Fruit fly (Drosophila melanogaster) whole organism, embryonic: Measurements from ENCODE around the gene vvl.
A peak's percentile ranks its signal among the peaks of the same experiment; 100 is the strongest.

ENCODE experiments used
- Asciz ChIP-seq: fragments of 200-800 bp; sonication (Bioruptor generic); optimal IDR thresholded peaks from 2 replicates; lab custom pipeline; 2017; ENCODE audit warnings: missing biosample characterization, mild to moderate bottlenecking, missing genetic modification characterization, missing genetic modification reagents
- BEAF-32 ChIP-seq: fragments of 200-800 bp; sonication (Bioruptor generic); optimal IDR thresholded peaks from 3 replicates; lab custom pipeline; 2017; ENCODE audit warnings: missing biosample characterization, missing genetic modification characterization, mild to moderate bottlenecking, moderate library complexity, missing genetic modification reagents
- BtbVII ChIP-seq: fragments of 200-800 bp; sonication (Bioruptor generic); optimal IDR thresholded peaks from 3 replicates; lab custom pipeline; 2017; ENCODE audit warnings: missing biosample characterization, mild to moderate bottlenecking, missing genetic modification characterization
- CG1024 ChIP-seq: fragments of 200-800 bp; sonication (Bioruptor generic); IDR thresholded peaks from 2 replicates; pipeline ENCODE4 v1.3.6; 2022; ENCODE audit warnings: missing biosample characterization, missing genetic modification characterization
- CG10431 ChIP-seq: fragments of 200-800 bp; sonication (Bioruptor generic); optimal IDR thresholded peaks from 3 replicates; lab custom pipeline; 2018; ENCODE audit warnings: missing biosample characterization, mild to moderate bottlenecking, missing genetic modification characterization
- CG11085 ChIP-seq: fragments of 200-800 bp; sonication (Bioruptor generic); IDR thresholded peaks from 2 replicates; pipeline ENCODE4 v1.3.6; 2022; ENCODE audit warnings: missing biosample characterization, missing genetic modification characterization
- CG12071 ChIP-seq: fragments of 200-800 bp; sonication (Bioruptor generic); optimal IDR thresholded peaks from 3 replicates; lab custom pipeline; 2018; ENCODE audit warnings: missing biosample characterization, mild to moderate bottlenecking, missing genetic modification characterization
- CG12104 ChIP-seq: fragments of 200-800 bp; sonication (Bioruptor generic); optimal IDR thresholded peaks from 3 replicates; lab custom pipeline; 2016; ENCODE audit warnings: missing biosample characterization, missing genetic modification characterization
- CG16815 ChIP-seq: fragments of 200-800 bp; sonication (Bioruptor generic); optimal IDR thresholded peaks from 3 replicates; lab custom pipeline; 2017; ENCODE audit warnings: missing biosample characterization, mild to moderate bottlenecking, missing genetic modification characterization
- CG2120 ChIP-seq: fragments of 200-800 bp; sonication (Bioruptor generic); optimal IDR thresholded peaks from 3 replicates; lab custom pipeline; 2016; ENCODE audit warnings: missing biosample characterization, missing genetic modification characterization
- CG32772 ChIP-seq: fragments of 200-800 bp; sonication (Bioruptor generic); IDR thresholded peaks from 2 replicates; pipeline ENCODE4 v1.3.6; 2022; ENCODE audit warnings: missing biosample characterization, missing genetic modification characterization
- CG33213 ChIP-seq: fragments of 200-800 bp; sonication (Bioruptor generic); optimal IDR thresholded peaks from 3 replicates; lab custom pipeline; 2016; ENCODE audit warnings: missing biosample characterization, missing genetic modification characterization
- CG33557 ChIP-seq: fragments of 200-800 bp; sonication (Bioruptor generic); optimal IDR thresholded peaks from 2 replicates; lab custom pipeline; 2019; ENCODE audit warnings: missing biosample characterization, mild to moderate bottlenecking, missing genetic modification characterization, moderate library complexity
- CG3407 ChIP-seq: fragments of 200-800 bp; sonication (Bioruptor generic); optimal IDR thresholded peaks from 2 replicates; lab custom pipeline; 2018; ENCODE audit warnings: missing biosample characterization, mild to moderate bottlenecking, missing genetic modification characterization
- CG34376 ChIP-seq: fragments of 200-800 bp; sonication (Bioruptor generic); optimal IDR thresholded peaks from 2 replicates; lab custom pipeline; 2018; ENCODE audit warnings: missing biosample characterization, mild to moderate bottlenecking, missing genetic modification characterization
- CG4617 ChIP-seq: fragments of 200-800 bp; sonication (Bioruptor generic); optimal IDR thresholded peaks from 3 replicates; lab custom pipeline; 2016; ENCODE audit warnings: missing biosample characterization, missing genetic modification characterization, borderline replicate concordance
- CG5180 ChIP-seq: fragments of 200-800 bp; sonication (Bioruptor generic); optimal IDR thresholded peaks from 3 replicates; lab custom pipeline; 2017; ENCODE audit warnings: missing biosample characterization, missing genetic modification characterization, mild to moderate bottlenecking, moderate library complexity, missing genetic modification reagents
- CG7745 ChIP-seq: fragments of 200-800 bp; sonication (Bioruptor generic); optimal IDR thresholded peaks from 2 replicates; lab custom pipeline; 2018; ENCODE audit warnings: missing biosample characterization, mild to moderate bottlenecking, missing genetic modification characterization, moderate library complexity
- CG8290 ChIP-seq, 3 experiments: fragments of 200-800 bp; sonication (Bioruptor generic); optimal IDR thresholded peaks; 2 replicates each; lab custom pipeline; 2016 to 2019; ENCODE audit warnings: missing biosample characterization in 3 of 3, missing genetic modification characterization in 3 of 3, mild to moderate bottlenecking in 2 of 3, moderate library complexity in 1 of 3
- Camta ChIP-seq: fragments of 200-800 bp; sonication (Bioruptor generic); optimal IDR thresholded peaks from 2 replicates; lab custom pipeline; 2016; ENCODE audit warnings: missing biosample characterization, missing genetic modification characterization
- Chrac-16 ChIP-seq: fragments of 200-800 bp; sonication (Bioruptor generic); optimal IDR thresholded peaks from 3 replicates; lab custom pipeline; 2016; ENCODE audit warnings: missing biosample characterization, missing genetic modification characterization
- Dll ChIP-seq: fragments of 200-800 bp; sonication (Bioruptor generic); IDR thresholded peaks from 4 replicates; pipeline ENCODE4 v1.3.6; 2022; ENCODE audit warnings: missing biosample characterization, missing genetic modification characterization; ENCODE audit not compliant: partially characterized antibody
- E2f1 ChIP-seq: fragments of 200-800 bp; sonication (Bioruptor generic); IDR thresholded peaks from 2 replicates; pipeline ENCODE4 v1.3.6; 2022; ENCODE audit warnings: missing biosample characterization, missing genetic modification characterization
- Gsc ChIP-seq: fragments of 200-800 bp; sonication (Bioruptor generic); IDR thresholded peaks from 2 replicates; pipeline ENCODE4 v1.3.6; 2022; ENCODE audit warnings: missing biosample characterization, missing genetic modification characterization
- Gug ChIP-seq: fragments of 200-800 bp; sonication (Bioruptor generic); IDR thresholded peaks from 4 replicates; pipeline ENCODE4 v1.3.6; 2022; ENCODE audit warnings: missing biosample characterization, missing genetic modification characterization
- Hey ChIP-seq: fragments of 200-800 bp; sonication (Bioruptor generic); optimal IDR thresholded peaks from 3 replicates; lab custom pipeline; 2018; ENCODE audit warnings: missing biosample characterization, mild to moderate bottlenecking, missing genetic modification characterization
- MESR4 ChIP-seq: fragments of 200-800 bp; sonication (Bioruptor generic); optimal IDR thresholded peaks from 2 replicates; lab custom pipeline; 2018; ENCODE audit warnings: missing biosample characterization, mild to moderate bottlenecking, missing genetic modification characterization, moderate library complexity
- Poxn ChIP-seq: fragments of 200-800 bp; sonication (Bioruptor generic); IDR thresholded peaks from 2 replicates; pipeline ENCODE4 v1.3.6; 2022; ENCODE audit warnings: missing biosample characterization, missing genetic modification characterization
- Ssrp ChIP-seq: fragments of 200-800 bp; sonication (Bioruptor generic); optimal IDR thresholded peaks from 2 replicates; lab custom pipeline; 2018; ENCODE audit warnings: missing biosample characterization, mild to moderate bottlenecking, missing genetic modification characterization, moderate library complexity
- Xrp1 ChIP-seq: fragments of 200-800 bp; sonication (Bioruptor generic); IDR thresholded peaks from 2 replicates; pipeline ENCODE4 v1.3.6; 2022; ENCODE audit warnings: missing biosample characterization, missing genetic modification characterization
- bigmax ChIP-seq: fragments of 200-800 bp; sonication (Bioruptor generic); optimal IDR thresholded peaks from 2 replicates; lab custom pipeline; 2018; ENCODE audit warnings: missing biosample characterization, mild to moderate bottlenecking, missing genetic modification characterization
- chm ChIP-seq: fragments of 200-800 bp; sonication (Bioruptor generic); IDR thresholded peaks from 2 replicates; pipeline ENCODE4 v1.3.6; 2022; ENCODE audit warnings: missing biosample characterization, missing genetic modification characterization
- ci ChIP-seq: fragments of 200-800 bp; sonication (Bioruptor generic); IDR thresholded peaks from 3 replicates; pipeline ENCODE4 v1.3.6; 2022; ENCODE audit warnings: missing biosample characterization, missing genetic modification characterization
- gcm2 ChIP-seq: fragments of 200-800 bp; sonication (Bioruptor generic); optimal IDR thresholded peaks from 2 replicates; lab custom pipeline; 2016; ENCODE audit warnings: missing biosample characterization, missing genetic modification characterization
- gro ChIP-seq: fragments of 200-800 bp; sonication (Bioruptor generic); optimal IDR thresholded peaks from 2 replicates; lab custom pipeline; 2016; ENCODE audit warnings: missing biosample characterization, missing genetic modification characterization
- ham ChIP-seq: fragments of 200-800 bp; sonication (Bioruptor generic); IDR thresholded peaks from 2 replicates; pipeline ENCODE4 v1.3.6; 2022; ENCODE audit warnings: missing biosample characterization, missing genetic modification characterization
- hkb ChIP-seq, 2 experiments: fragments of 200-800 bp in 1 of 2; fragments of >200 bp in 1 of 2; sonication (Bioruptor generic) in 1 of 2; IDR thresholded peaks in 1 of 2; optimal IDR thresholded peaks in 1 of 2; 2 replicates each; pipeline versions ENCODE4 v1.3.6 to Lab custom; 2017 to 2022; ENCODE audit warnings: missing biosample characterization in 1 of 2, missing genetic modification characterization in 1 of 2
- lab ChIP-seq: fragments of 200-800 bp; sonication (Bioruptor generic); optimal IDR thresholded peaks from 3 replicates; lab custom pipeline; 2017; ENCODE audit warnings: missing biosample characterization, missing genetic modification characterization, mild to moderate bottlenecking, moderate library complexity, missing genetic modification reagents
- lola ChIP-seq, 3 experiments: fragments of >200 bp in 2 of 3; fragments of 200-800 bp in 1 of 3; sonication (Bioruptor generic) in 1 of 3; optimal IDR thresholded peaks; 2 replicates each; lab custom pipeline; 2017 to 2019; ENCODE audit warnings: missing biosample characterization in 3 of 3, missing genetic modification characterization in 3 of 3, mild to moderate bottlenecking in 1 of 3, moderate library complexity in 1 of 3
- nerfin-1 ChIP-seq: fragments of 200-800 bp; sonication (Bioruptor generic); optimal IDR thresholded peaks from 3 replicates; lab custom pipeline; 2019; ENCODE audit warnings: missing biosample characterization, mild to moderate bottlenecking, missing genetic modification characterization, moderate library complexity
- ro ChIP-seq: fragments of 200-800 bp; sonication (Bioruptor generic); IDR thresholded peaks from 2 replicates; pipeline ENCODE4 v1.3.6; 2022; ENCODE audit warnings: missing biosample characterization, missing genetic modification characterization
- seq ChIP-seq: fragments of 200-800 bp; sonication (Bioruptor generic); IDR thresholded peaks from 2 replicates; pipeline ENCODE4 v1.3.6; 2022; ENCODE audit warnings: missing biosample characterization, missing genetic modification characterization
- sim ChIP-seq: fragments of 200-800 bp; sonication (Bioruptor generic); IDR thresholded peaks from 2 replicates; pipeline ENCODE4 v1.3.6; 2022; ENCODE audit warnings: missing biosample characterization, missing genetic modification characterization
- ttk ChIP-seq: fragments of 200-800 bp; sonication (Bioruptor generic); IDR thresholded peaks from 2 replicates; pipeline ENCODE4 v2.1.2; 2022; ENCODE audit warnings: missing biosample characterization, missing genetic modification characterization
- unpg ChIP-seq: fragments of 200-800 bp; sonication (Bioruptor generic); optimal IDR thresholded peaks from 3 replicates; lab custom pipeline; 2018; ENCODE audit warnings: missing biosample characterization, mild to moderate bottlenecking, missing genetic modification characterization, moderate library complexity
- vfl ChIP-seq: fragments of 200-800 bp; sonication (Bioruptor generic); optimal IDR thresholded peaks from 2 replicates; lab custom pipeline; 2016; ENCODE audit warnings: missing biosample characterization, missing genetic modification characterization
- zf30C ChIP-seq: fragments of 200-800 bp; sonication (Bioruptor generic); optimal IDR thresholded peaks from 3 replicates; lab custom pipeline; 2018; ENCODE audit warnings: missing biosample characterization, mild to moderate bottlenecking, missing genetic modification characterization

The vvl gene

dm6 chr3L:6742974-6743345 lies 47.0 kb upstream of the vvl start, which contains the start of gene dikar (continued):
- peak; percentile 69 for TF ChIP-seq CG11085 (GFP tag; lab: Robert Waterston, UW)
- TF ChIP-seq CG7745 (tag; lab: Kevin White, UChicago) = no peak
- TF ChIP-seq CG33213 = peak; percentile 35
- no peak for TF ChIP-seq unpg
- peak; percentile 80 for TF ChIP-seq BEAF-32 (GFP tag; lab: Kevin White, UChicago)
- TF ChIP-seq CG1024 = peak; percentile 59; the same call in 1 of the 2 replicates
- no peak for TF ChIP-seq hkb (optimal IDR thresholded peaks at IDR 0.05; lab: Kevin White, UChicago)
- TF ChIP-seq hkb (GFP tag; IDR thresholded peaks at IDR 0.05; lab: Robert Waterston, UW) = 0 out of 2 replicates have a peak, but pooled peaks have one; percentile 27
- peak; percentile 26 for TF ChIP-seq Ssrp
- peak; percentile 44 for TF ChIP-seq Asciz (GFP tag; lab: Kevin White, UChicago)

dm6 chr3L:6743346-6744165 lies 46.4 kb upstream of the vvl start:
- peak; percentile 100 for TF ChIP-seq CG10431 (GFP tag; lab: Kevin White, UChicago)
- peak in 1 of 3 experiments; percentile 46 for TF ChIP-seq lola (GFP tag; optimal IDR thresholded peaks at IDR 0.05; lab: Kevin White, UChicago)
- peak; percentile 41 for TF ChIP-seq lab (GFP tag; lab: Kevin White, UChicago)
- peak; percentile 69; the same call in 3 of the 4 replicates for TF ChIP-seq Dll (GFP tag; lab: Robert Waterston, UW)
- TF ChIP-seq Hey = no peak
- no peak for TF ChIP-seq CG3407
- TF ChIP-seq Poxn = no peak
- no peak for TF ChIP-seq CG2120 (GFP tag; lab: Kevin White, UChicago)
- TF ChIP-seq CG4617 (GFP tag; lab: Kevin White, UChicago) = peak; percentile 26
- TF ChIP-seq sim (GFP tag; lab: Robert Waterston, UW) = no peak
- TF ChIP-seq nerfin-1 = peak; percentile 51
- no peak for TF ChIP-seq Gsc (GFP tag; lab: Robert Waterston, UW)
- no peak for TF ChIP-seq E2f1
- TF ChIP-seq CG8290 (GFP tag; optimal IDR thresholded peaks at IDR 0.05; lab: Kevin White, UChicago) = no peak
- TF ChIP-seq CG8290 (tag; optimal IDR thresholded peaks at IDR 0.05; lab: Kevin White, UChicago) = peak in 1 of 2 experiments; percentile 82
- no peak for TF ChIP-seq CG32772
- TF ChIP-seq Xrp1 (GFP tag; lab: Robert Waterston, UW) = no peak
- TF ChIP-seq ttk (GFP tag; lab: Robert Waterston, UW) = no peak
- no peak for TF ChIP-seq Chrac-16 (GFP tag; lab: Kevin White, UChicago)
- TF ChIP-seq Camta (GFP tag; lab: Kevin White, UChicago) = no peak
- peak; percentile 23 for TF ChIP-seq CG34376
- peak; percentile 26 for TF ChIP-seq gro (GFP tag; lab: Kevin White, UChicago)
- no peak for TF ChIP-seq ham
- TF ChIP-seq bigmax (GFP tag; lab: Kevin White, UChicago) = peak; percentile 100
- peak; percentile 100 for TF ChIP-seq MESR4 (GFP tag; lab: Kevin White, UChicago)
- TF ChIP-seq ro = no peak
- TF ChIP-seq vfl = no peak
- no peak for TF ChIP-seq gcm2 (GFP tag; lab: Kevin White, UChicago)
- peak; percentile 19 for TF ChIP-seq CG33557 (GFP tag; lab: Kevin White, UChicago)
- no peak for TF ChIP-seq CG16815 (GFP tag; lab: Kevin White, UChicago)
- TF ChIP-seq Gug (GFP tag; lab: Robert Waterston, UW) = no peak; the same call in 3 of the 4 replicates
- peak; percentile 55 for TF ChIP-seq CG12104 (GFP tag; lab: Kevin White, UChicago)
- peak; percentile 50 for TF ChIP-seq CG12071 (GFP tag; lab: Kevin White, UChicago)
- TF ChIP-seq seq (GFP tag; lab: Robert Waterston, UW) = peak; percentile 58; the same call in 1 of the 2 replicates
- peak; percentile 21; the same call in 1 of the 2 replicates for TF ChIP-seq chm (GFP tag; lab: Robert Waterston, UW)
- TF ChIP-seq ci (GFP tag; lab: Robert Waterston, UW) = peak; percentile 59; the same call in 2 of the 3 replicates
- no peak for TF ChIP-seq CG5180 (GFP tag; lab: Kevin White, UChicago)
- no peak for TF ChIP-seq BtbVII (GFP tag; lab: Kevin White, UChicago)
- TF ChIP-seq zf30C = no peak
